Worm (Caenorhabditis elegans): ENCODE results near the gene hsp-1.

- TF ChIP-seq lin-15B (tag; optimal IDR thresholded peaks at IDR 0.05): no peak
- TF ChIP-seq nhr-23 (tag; optimal IDR thresholded peaks at IDR 0.05): no peak
Observed at ce11 chrIV:17275281-17275680, 3.5 kb upstream of the hsp-1 start, which contains the start of gene lhfp-4.
